Worm (Caenorhabditis elegans): Measurements from ENCODE around the gene vps-60.

vps-60 gene

DNA sequence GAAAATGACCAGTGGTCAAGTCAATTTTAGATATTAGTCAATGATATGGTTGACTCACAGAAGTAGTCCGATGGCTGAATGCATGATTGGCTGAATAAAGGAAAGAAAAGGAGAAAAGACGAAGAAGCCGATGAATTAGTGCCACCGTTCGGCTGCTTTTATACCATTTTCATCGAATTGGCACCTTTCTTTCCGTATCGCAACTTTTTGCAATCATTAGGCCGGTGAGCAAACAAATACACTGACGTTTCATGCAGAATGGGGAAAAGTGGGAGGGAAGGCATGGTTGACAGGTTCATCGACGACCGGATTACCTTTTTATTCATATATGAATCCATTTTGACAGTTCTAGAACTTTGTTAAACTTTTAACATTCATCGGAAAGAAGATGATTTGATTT lies 15.3 kb upstream of the vps-60 start, which contains the start of gene idpc-2:
TSS of gene idpc-2 (minus strand) at position 101 of the 400 bp plus-strand sequence.
- TF ChIP-seq ceh-18 (tag; optimal IDR thresholded peaks at IDR 0.05) (no peak), K09A11.1 (tag; optimal IDR thresholded peaks at IDR 0.05; ENCODE audit: insufficient read depth) (no peak), pha-4 (tag; optimal IDR thresholded peaks at IDR 0.05) (no peak), tbx-7 (tag; optimal IDR thresholded peaks at IDR 0.05) (no peak), tbx-2 (tag; optimal IDR thresholded peaks at IDR 0.05) (no peak), fax-1 (tag; optimal IDR thresholded peaks at IDR 0.05) (no peak), madf-2 (tag; optimal IDR thresholded peaks at IDR 0.05) (no peak), pat-9 (tag; optimal IDR thresholded peaks at IDR 0.05) (no peak), ceh-30 (tag; optimal IDR thresholded peaks at IDR 0.05) (no peak), elt-4 (tag; optimal IDR thresholded peaks at IDR 0.05) (no peak), hlh-13 (GFP tag; optimal IDR thresholded peaks at IDR 0.05) (no peak), ref-2 (tag; optimal IDR thresholded peaks at IDR 0.05) (no peak), hlh-30 (tag; optimal IDR thresholded peaks at IDR 0.05; ENCODE audit: insufficient read depth) (no peak), npax-4 (tag; optimal IDR thresholded peaks at IDR 0.05) (no peak)

DNA sequence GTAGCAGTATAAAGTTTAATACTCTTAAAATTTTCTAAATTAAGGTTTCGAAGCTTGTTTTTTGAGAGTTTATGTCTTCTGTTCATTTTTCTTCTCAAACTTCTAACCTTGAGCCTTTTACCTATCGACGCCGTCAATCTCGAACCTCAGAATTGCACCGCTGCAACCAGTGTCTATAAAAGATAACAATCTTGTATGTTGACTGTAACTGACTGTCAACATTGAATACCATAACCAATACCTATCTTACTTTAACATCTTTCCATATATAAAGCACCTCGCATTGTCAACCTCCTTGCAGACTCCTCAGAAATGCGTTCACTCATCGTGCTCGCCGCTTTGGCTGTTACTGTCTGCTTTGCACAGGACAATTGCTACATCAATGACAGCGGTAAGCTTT lies 12.8 kb upstream of the vps-60 start, which contains the start of gene grd-5:
TSS of gene grd-5 (plus strand) at position 295 of the 400 bp plus-strand sequence.
- no peak for TF ChIP-seq eyg-1 (tag; optimal IDR thresholded peaks at IDR 0.05)
- TF ChIP-seq tbx-7 (tag; optimal IDR thresholded peaks at IDR 0.05): no peak
- TF ChIP-seq npax-4 (tag; optimal IDR thresholded peaks at IDR 0.05): no peak
- no peak for TF ChIP-seq ceh-18 (tag; optimal IDR thresholded peaks at IDR 0.05)
- no peak for TF ChIP-seq lim-6 (tag; optimal IDR thresholded peaks at IDR 0.05)
- no peak for TF ChIP-seq nhr-232 (tag; optimal IDR thresholded peaks at IDR 0.05)
- no peak for TF ChIP-seq dve-1 (tag; optimal IDR thresholded peaks at IDR 0.05)
- no peak for TF ChIP-seq zip-5 (tag; optimal IDR thresholded peaks at IDR 0.05)
- TF ChIP-seq ref-2 (tag; optimal IDR thresholded peaks at IDR 0.05): no peak
- no peak for TF ChIP-seq K09A11.1 (tag; optimal IDR thresholded peaks at IDR 0.05; ENCODE audit: insufficient read depth)
- no peak for TF ChIP-seq ztf-16 (tag; optimal IDR thresholded peaks at IDR 0.05)
- no peak for TF ChIP-seq gmeb-2 (tag; optimal IDR thresholded peaks at IDR 0.05)
- no peak for TF ChIP-seq T23F11.4 (GFP tag; optimal IDR thresholded peaks at IDR 0.05)
- TF ChIP-seq F13H6.1 (tag; optimal IDR thresholded peaks at IDR 0.05): no peak
- no peak for TF ChIP-seq madf-2 (tag; optimal IDR thresholded peaks at IDR 0.05)
- TF ChIP-seq ceh-30 (tag; optimal IDR thresholded peaks at IDR 0.05): no peak
- no peak for TF ChIP-seq ttx-3 (tag; optimal IDR thresholded peaks at IDR 0.05)
- no peak for TF ChIP-seq odd-2 (tag; optimal IDR thresholded peaks at IDR 0.05)

DNA sequence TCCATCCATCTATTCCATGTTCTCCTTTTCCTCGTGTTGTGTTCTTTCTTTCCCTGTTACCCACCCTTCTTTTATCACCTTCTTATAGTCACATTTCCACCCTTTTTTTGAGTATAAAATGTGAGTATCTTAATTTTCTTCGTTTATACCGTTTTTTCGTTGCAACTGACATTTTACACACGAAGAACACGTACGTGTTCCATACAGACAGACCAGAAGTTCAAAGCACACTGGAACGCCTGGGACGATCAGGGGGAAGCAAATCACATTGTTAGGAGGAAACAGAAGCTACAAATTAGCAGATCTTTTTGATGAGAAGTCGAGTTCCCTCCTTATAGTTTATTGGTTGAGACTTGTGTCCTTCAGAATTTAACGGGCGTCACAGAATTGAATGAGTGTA lies 9.8 kb upstream of the vps-60 start:
- TF ChIP-seq ceh-48 (tag; optimal IDR thresholded peaks at IDR 0.05) (no peak), madf-2 (tag; optimal IDR thresholded peaks at IDR 0.05) (no peak), ceh-22 (tag; optimal IDR thresholded peaks at IDR 0.05) (no peak), hlh-15 (tag; optimal IDR thresholded peaks at IDR 0.05) (no peak), pax-1 (tag; optimal IDR thresholded peaks at IDR 0.05) (no peak), ceh-34 (tag; optimal IDR thresholded peaks at IDR 0.05) (no peak), pha-4 (tag; optimal IDR thresholded peaks at IDR 0.05) (no peak)

DNA sequence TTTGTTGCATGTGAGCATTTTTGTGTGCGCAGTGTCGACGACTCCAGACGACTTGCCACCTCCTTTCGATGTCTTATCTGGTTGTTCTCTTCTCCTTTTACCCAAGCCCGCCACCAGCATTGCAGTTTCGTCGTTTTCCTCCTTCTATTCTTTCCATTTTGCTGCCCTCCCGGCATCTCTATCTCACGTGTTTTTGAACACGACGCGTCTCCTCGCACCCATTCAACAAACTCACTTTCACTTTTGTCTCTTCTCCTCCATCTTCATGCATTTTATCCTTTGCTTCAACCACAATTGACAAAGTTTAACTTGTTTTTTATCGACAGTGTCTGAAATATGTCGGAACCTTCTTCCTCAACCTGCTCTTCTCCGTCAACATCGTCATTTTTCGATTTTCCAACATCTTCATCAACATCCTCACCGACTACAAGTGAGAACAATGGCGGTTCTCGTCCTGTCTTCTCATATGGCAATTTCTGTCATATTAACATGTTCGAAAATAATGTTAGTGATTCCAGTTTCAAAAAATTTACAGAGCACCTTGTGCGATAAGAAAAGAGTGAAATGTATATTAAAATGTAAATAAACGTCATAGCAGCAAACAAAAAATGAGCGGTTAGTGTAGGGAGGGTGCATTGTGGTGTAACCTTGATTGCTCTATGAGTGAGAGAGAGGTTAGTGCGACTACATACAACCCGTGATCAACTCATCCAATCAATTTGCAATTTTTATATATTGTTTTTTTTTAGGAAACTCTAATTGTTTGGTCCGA lies 4.9 kb upstream of the vps-60 start, which contains the start of gene fip-4:
TSS of gene fip-4 (minus strand) at position 636 of the 772 bp plus-strand sequence.
- TF ChIP-seq pha-4 (tag; optimal IDR thresholded peaks at IDR 0.05) (no peak), Y22D7AL.16 (tag; optimal IDR thresholded peaks at IDR 0.05) (no peak), unc-42 (tag; optimal IDR thresholded peaks at IDR 0.05) (peak; percentile 1), dve-1 (tag; optimal IDR thresholded peaks at IDR 0.05) (no peak), K02D7.2 (tag; optimal IDR thresholded peaks at IDR 0.05) (no peak)
